Worm (Caenorhabditis elegans) whole organism, L4 larva: ENCODE data around the gene npp-19.

Experiments
- ama-1 ChIP-seq: fragments of 150-350 bp; optimal IDR thresholded peaks from 2 replicates; lab custom pipeline; 2014; ENCODE audit warnings: inconsistent platforms, mixed read lengths
- ceh-82 ChIP-seq: sonication (generic microtip); optimal IDR thresholded peaks from 2 replicates; lab custom pipeline; 2017; ENCODE audit warnings: missing biosample characterization, missing genetic modification characterization
- daf-12 ChIP-seq: fragments of 150-350 bp; optimal IDR thresholded peaks from 2 replicates; lab custom pipeline; 2014; ENCODE audit warnings: missing biosample characterization, missing genetic modification reagents, missing genetic modification characterization
- daf-19 ChIP-seq: fragments of 200-800 bp; sonication (Bioruptor generic); conservative IDR thresholded peaks from 2 replicates; pipeline ENCODE4 v1.3.6; 2022; ENCODE audit warnings: missing genetic modification characterization, missing compliant biosample characterization
- dve-1 ChIP-seq: sonication (generic microtip); optimal IDR thresholded peaks from 2 replicates; lab custom pipeline; 2017; ENCODE audit warnings: antibody characterized with exemption, mild to moderate bottlenecking, missing genetic modification characterization, missing compliant biosample characterization; ENCODE audit not compliant: insufficient read depth
- egl-43 ChIP-seq: fragments of 200-800 bp; sonication (Bioruptor generic); IDR thresholded peaks from 2 replicates; pipeline ENCODE4 v1.3.6; 2022; ENCODE audit warnings: missing genetic modification reagents, missing genetic modification characterization, missing compliant biosample characterization
- jun-1 ChIP-seq: fragments of 150-350 bp; optimal IDR thresholded peaks from 2 replicates; lab custom pipeline; 2014; ENCODE audit warnings: missing biosample characterization, missing genetic modification reagents, missing genetic modification characterization
- lin-15B ChIP-seq: fragments of 150-350 bp; sonication (generic microtip); optimal IDR thresholded peaks from 3 replicates; lab custom pipeline; 2014; ENCODE audit warnings: missing biosample characterization, missing genetic modification characterization
- lir-3 ChIP-seq: sonication (generic microtip); optimal IDR thresholded peaks from 2 replicates; lab custom pipeline; 2016; ENCODE audit warnings: mild to moderate bottlenecking, missing genetic modification characterization, missing compliant biosample characterization
- nhr-28 ChIP-seq: fragments of 150-350 bp; optimal IDR thresholded peaks from 2 replicates; lab custom pipeline; 2014; ENCODE audit warnings: missing biosample characterization, missing genetic modification characterization
- pha-4 ChIP-seq, 2 experiments: fragments of 150-350 bp in 1 of 2; fragments of 200-800 bp in 1 of 2; sonication (Bioruptor generic) in 1 of 2; IDR thresholded peaks in 1 of 2; optimal IDR thresholded peaks in 1 of 2; 2 replicates each; pipeline versions ENCODE4 v1.3.6 to Lab custom; 2014 to 2022; ENCODE audit warnings: missing genetic modification characterization in 2 of 2, missing genetic modification reagents in 2 of 2, missing biosample characterization in 1 of 2, missing compliant biosample characterization in 1 of 2
- snpc-1.2 ChIP-seq: fragments of 200-800 bp; sonication (Bioruptor generic); IDR thresholded peaks from 2 replicates; pipeline ENCODE4 v1.3.6; 2022; ENCODE audit warnings: missing genetic modification reagents, missing genetic modification characterization, missing compliant biosample characterization
- snpc-4 ChIP-seq: fragments of 150-350 bp; optimal IDR thresholded peaks from 2 replicates; lab custom pipeline; 2014; ENCODE audit warnings: missing biosample characterization, missing genetic modification characterization
- vab-7 ChIP-seq: fragments of 200-800 bp; sonication (Bioruptor generic); IDR thresholded peaks from 2 replicates; pipeline ENCODE4 v1.3.6; 2022; ENCODE audit warnings: missing genetic modification reagents, missing genetic modification characterization, missing compliant biosample characterization

ce11 chrII:10792611-10793010 lies 5.7 kb downstream of the npp-19 start:
- TF ChIP-seq nhr-28: no peak
- no peak for TF ChIP-seq daf-19 (GFP tag; lab: Robert Waterston, UW)
- no peak for TF ChIP-seq jun-1 (tag; lab: Kevin White, UChicago)
- no peak for TF ChIP-seq ama-1 (lab: Kevin White, UChicago)
- no peak for TF ChIP-seq snpc-1.2 (GFP tag; lab: Robert Waterston, UW)
- no peak for TF ChIP-seq snpc-4
- no peak for TF ChIP-seq pha-4 (GFP tag; IDR thresholded peaks at IDR 0.05; lab: Robert Waterston, UW)
- TF ChIP-seq pha-4 (tag; optimal IDR thresholded peaks at IDR 0.05; lab: Kevin White, UChicago): no peak
- TF ChIP-seq vab-7: no peak
- no peak for TF ChIP-seq daf-12 (tag; lab: Kevin White, UChicago)
- TF ChIP-seq lin-15B (tag; lab: Kevin White, UChicago): no peak
- no peak for TF ChIP-seq egl-43 (GFP tag; lab: Robert Waterston, UW)
- TF ChIP-seq dve-1 (tag; lab: Kevin White, UChicago): no peak
- no peak for TF ChIP-seq ceh-82 (tag; lab: Kevin White, UChicago)
- TF ChIP-seq lir-3 (tag; lab: Kevin White, UChicago): no peak
